Worm (Caenorhabditis elegans) whole organism, young adult: ENCODE results near the gene srh-235.

Source experiments
- B0035.1 ChIP-seq: sonication (generic microtip); optimal IDR thresholded peaks from 2 replicates; lab custom pipeline; 2016; ENCODE audit warnings: missing genetic modification characterization, mild to moderate bottlenecking, missing compliant biosample characterization, missing genotype, missing genetic modification reagents
- C17E4.6 ChIP-seq: fragments of 200-800 bp; sonication (Bioruptor generic); IDR thresholded peaks from 2 replicates; pipeline ENCODE4 v1.3.6; 2022; ENCODE audit warnings: missing genetic modification reagents, missing genetic modification characterization, missing compliant biosample characterization
- F10E7.11 ChIP-seq: sonication (generic microtip); optimal IDR thresholded peaks from 2 replicates; lab custom pipeline; 2017; ENCODE audit warnings: mild to moderate bottlenecking, missing genetic modification characterization, moderate library complexity, missing compliant biosample characterization
- F22D6.2 ChIP-seq: sonication (generic microtip); optimal IDR thresholded peaks from 2 replicates; lab custom pipeline; 2016; ENCODE audit warnings: mild to moderate bottlenecking, missing genetic modification characterization, missing compliant biosample characterization
- F33H1.4 ChIP-seq: fragments of 200-800 bp; sonication (Bioruptor generic); IDR thresholded peaks from 2 replicates; pipeline ENCODE4 v1.3.6; 2022; ENCODE audit warnings: missing genetic modification reagents, missing genetic modification characterization, missing compliant biosample characterization
- F37B4.10 ChIP-seq: fragments of 200-800 bp; sonication (Bioruptor generic); IDR thresholded peaks from 2 replicates; pipeline ENCODE4 v1.3.6; 2022; ENCODE audit warnings: missing genetic modification characterization, missing compliant biosample characterization
- K11D2.4 ChIP-seq: fragments of 200-800 bp; sonication (Bioruptor generic); IDR thresholded peaks from 2 replicates; pipeline ENCODE4 v1.3.6; 2022; ENCODE audit warnings: missing genetic modification reagents, missing genetic modification characterization, missing compliant biosample characterization
- K12H6.12 ChIP-seq: fragments of 200-800 bp; sonication (Bioruptor generic); optimal IDR thresholded peaks from 2 replicates; lab custom pipeline; 2018; ENCODE audit warnings: mild to moderate bottlenecking, missing genetic modification characterization, missing compliant biosample characterization
- Y56A3A.18 ChIP-seq: fragments of 200-800 bp; sonication (Bioruptor generic); IDR thresholded peaks from 2 replicates; pipeline ENCODE4 v1.3.6; 2022; ENCODE audit warnings: missing genetic modification reagents, missing genetic modification characterization, missing compliant biosample characterization
- Y79H2A.3 ChIP-seq: fragments of 200-800 bp; sonication (Bioruptor generic); conservative IDR thresholded peaks from 2 replicates; pipeline ENCODE4 v1.3.6; 2022; ENCODE audit warnings: missing genetic modification reagents, missing genetic modification characterization, missing compliant biosample characterization
- akir-1 ChIP-seq: fragments of 200-800 bp; sonication (Bioruptor generic); optimal IDR thresholded peaks from 2 replicates; lab custom pipeline; 2018; ENCODE audit warnings: mild to moderate bottlenecking, missing genetic modification characterization, moderate library complexity, missing compliant biosample characterization
- attf-5 ChIP-seq: fragments of 200-800 bp; sonication (Bioruptor generic); optimal IDR thresholded peaks from 2 replicates; lab custom pipeline; 2018; ENCODE audit warnings: mild to moderate bottlenecking, missing genetic modification characterization, missing compliant biosample characterization
- bed-1 ChIP-seq: fragments of 200-800 bp; sonication (Bioruptor generic); IDR thresholded peaks from 2 replicates; pipeline ENCODE4 v1.3.6; 2022; ENCODE audit warnings: missing genetic modification reagents, missing genetic modification characterization, missing compliant biosample characterization
- bed-2 ChIP-seq: fragments of 200-800 bp; sonication (Bioruptor generic); IDR thresholded peaks from 2 replicates; pipeline ENCODE4 v1.3.6; 2022; ENCODE audit warnings: missing genetic modification reagents, missing genetic modification characterization, missing compliant biosample characterization
- ceh-100 ChIP-seq: fragments of 200-800 bp; sonication (Bioruptor generic); IDR thresholded peaks from 2 replicates; pipeline ENCODE4 v1.3.6; 2022; ENCODE audit warnings: missing genetic modification reagents, missing genetic modification characterization, missing compliant biosample characterization
- dpl-1 ChIP-seq: fragments of 150-350 bp; optimal IDR thresholded peaks from 2 replicates; lab custom pipeline; 2014; ENCODE audit warnings: missing biosample characterization, missing genetic modification reagents, missing genetic modification characterization
- egl-44 ChIP-seq: fragments of 200-800 bp; sonication (Bioruptor generic); IDR thresholded peaks from 2 replicates; pipeline ENCODE4 v1.3.6; 2022; ENCODE audit warnings: missing genetic modification reagents, missing genetic modification characterization, missing compliant biosample characterization
- him-1 ChIP-seq: sonication (generic microtip); optimal IDR thresholded peaks from 2 replicates; lab custom pipeline; 2016; ENCODE audit warnings: missing genotype, missing genetic modification reagents, missing genetic modification characterization, missing compliant biosample characterization
- hlh-12 ChIP-seq: sonication (generic microtip); optimal IDR thresholded peaks from 2 replicates; lab custom pipeline; 2016; ENCODE audit warnings: missing genetic modification characterization, missing compliant biosample characterization
- hrde-1 ChIP-seq: sonication (generic microtip); optimal IDR thresholded peaks from 2 replicates; lab custom pipeline; 2016; ENCODE audit warnings: missing genetic modification characterization, mild to moderate bottlenecking, missing compliant biosample characterization, moderate library complexity, missing genotype, missing genetic modification reagents, borderline replicate concordance
- madf-10 ChIP-seq: sonication (generic microtip); optimal IDR thresholded peaks from 2 replicates; lab custom pipeline; 2016; ENCODE audit warnings: mild to moderate bottlenecking, missing genetic modification characterization, missing compliant biosample characterization
- madf-3 ChIP-seq: fragments of 200-800 bp; sonication (Bioruptor generic); IDR thresholded peaks from 2 replicates; pipeline ENCODE4 v1.3.6; 2022; ENCODE audit warnings: missing genetic modification reagents, missing genetic modification characterization, missing compliant biosample characterization
- madf-6 ChIP-seq: fragments of 200-800 bp; sonication (Bioruptor generic); IDR thresholded peaks from 2 replicates; pipeline ENCODE4 v1.3.6; 2022; ENCODE audit warnings: missing genetic modification reagents, missing genetic modification characterization, missing compliant biosample characterization
- nfya-1 ChIP-seq: sonication (generic microtip); optimal IDR thresholded peaks from 2 replicates; lab custom pipeline; 2017; ENCODE audit warnings: antibody characterized with exemption, missing compliant biosample characterization, missing genetic modification characterization, borderline replicate concordance; ENCODE audit not compliant: insufficient read depth
- nhr-27 ChIP-seq: fragments of 200-800 bp; sonication (Bioruptor generic); optimal IDR thresholded peaks from 2 replicates; lab custom pipeline; 2018; ENCODE audit warnings: mild to moderate bottlenecking, missing genetic modification characterization, moderate library complexity, missing compliant biosample characterization
- nhr-80 ChIP-seq: sonication (generic microtip); optimal IDR thresholded peaks from 2 replicates; lab custom pipeline; 2016; ENCODE audit warnings: missing genetic modification characterization, missing compliant biosample characterization
- pha-4 ChIP-seq: fragments of 150-350 bp; sonication (generic microtip); optimal IDR thresholded peaks from 2 replicates; lab custom pipeline; 2014; ENCODE audit warnings: missing biosample characterization, missing genetic modification reagents, missing genetic modification characterization
- rec-8 ChIP-seq, 2 experiments: sonication (generic microtip); optimal IDR thresholded peaks; 2 replicates each; lab custom pipeline; 2016; ENCODE audit warnings: mild to moderate bottlenecking in 2 of 2, missing genetic modification characterization in 2 of 2, missing genetic modification reagents in 2 of 2, missing genotype in 2 of 2, missing biosample characterization in 1 of 2, missing compliant biosample characterization in 1 of 2, moderate library complexity in 1 of 2
- snpc-4 ChIP-seq, 5 experiments: fragments of 150-350 bp in 1 of 5; sonication (generic microtip) in 4 of 5; optimal IDR thresholded peaks; 2 replicates each; lab custom pipeline; 2014 to 2018; ENCODE audit warnings: missing genetic modification characterization in 5 of 5, missing biosample characterization in 3 of 5, antibody characterized with exemption in 2 of 5, mild to moderate bottlenecking in 2 of 5, missing compliant biosample characterization in 2 of 5, missing genotype in 2 of 5, moderate library complexity in 2 of 5, missing genetic modification reagents in 1 of 5
- somi-1 ChIP-seq: fragments of 200-800 bp; sonication (Bioruptor generic); optimal IDR thresholded peaks from 2 replicates; lab custom pipeline; 2018; ENCODE audit warnings: mild to moderate bottlenecking, missing genetic modification characterization, missing compliant biosample characterization
- sptf-2 ChIP-seq: fragments of 200-800 bp; sonication (Bioruptor generic); optimal IDR thresholded peaks from 2 replicates; lab custom pipeline; 2018; ENCODE audit warnings: mild to moderate bottlenecking, missing genetic modification characterization, missing compliant biosample characterization
- tbx-9 ChIP-seq: sonication (generic microtip); optimal IDR thresholded peaks from 2 replicates; lab custom pipeline; 2016; ENCODE audit warnings: borderline replicate concordance, missing genetic modification characterization, inconsistent platforms, missing compliant biosample characterization
- unc-130 ChIP-seq: sonication (generic microtip); optimal IDR thresholded peaks from 2 replicates; lab custom pipeline; 2016; ENCODE audit warnings: missing genetic modification reagents, missing genetic modification characterization, missing compliant biosample characterization
- xnd-1 ChIP-seq: sonication (generic microtip); optimal IDR thresholded peaks from 2 replicates; lab custom pipeline; 2016; ENCODE audit warnings: missing genotype, missing genetic modification reagents, missing genetic modification characterization, missing compliant biosample characterization
- ztf-3 ChIP-seq: fragments of 200-800 bp; sonication (Bioruptor generic); optimal IDR thresholded peaks from 2 replicates; lab custom pipeline; 2018; ENCODE audit warnings: mild to moderate bottlenecking, missing genetic modification characterization, missing compliant biosample characterization

Gene srh-235

ce11 chrV:17496071-17496470, 24.6 kb upstream of the srh-235 start, which contains the start of gene srh-118:
TSS of gene srh-118 (minus strand) at chrV:17496171.
- TF ChIP-seq attf-5 (GFP tag; lab: Kevin White, UChicago) (no peak), madf-6 (GFP tag; lab: Robert Waterston, UW) (no peak), madf-10 (no peak), pha-4 (tag; lab: Kevin White, UChicago) (no peak), ceh-100 (GFP tag; lab: Robert Waterston, UW) (no peak), akir-1 (GFP tag; lab: Kevin White, UChicago) (no peak), sptf-2 (GFP tag; lab: Kevin White, UChicago) (no peak), ztf-3 (GFP tag; lab: Kevin White, UChicago) (no peak), bed-2 (no peak), F10E7.11 (no peak), hlh-12 (no peak), madf-3 (GFP tag; lab: Robert Waterston, UW) (no peak), C17E4.6 (GFP tag; lab: Robert Waterston, UW) (no peak), Y56A3A.18 (GFP tag; lab: Robert Waterston, UW) (no peak)
- TF ChIP-seq, all 124 proteins: peak for 0

ce11 chrV:17493732-17494131, 22.3 kb upstream of the srh-235 start, which contains the start of gene fbxa-102:
TSS of gene fbxa-102 (minus strand) at chrV:17493832.
- TF ChIP-seq B0035.1 (tag; lab: Kevin White, UChicago) (no peak), F37B4.10 (GFP tag; lab: Robert Waterston, UW) (no peak), rec-8 (tag; optimal IDR thresholded peaks at IDR 0.05; lab: Kevin White, UChicago) (no peak), dpl-1 (no peak), K11D2.4 (no peak), unc-130 (no peak), nfya-1 (tag; lab: Kevin White, UChicago) (no peak), madf-3 (GFP tag; lab: Robert Waterston, UW) (no peak), K12H6.12 (tag; lab: Kevin White, UChicago) (no peak), hrde-1 (tag; lab: Kevin White, UChicago) (no peak), Y56A3A.18 (GFP tag; lab: Robert Waterston, UW) (no peak), him-1 (tag; lab: Kevin White, UChicago) (no peak), F22D6.2 (tag; lab: Kevin White, UChicago) (no peak), hlh-12 (no peak)
- TF ChIP-seq, all 124 proteins: peak for 0

- no peak for TF ChIP-seq madf-3 (GFP tag; lab: Robert Waterston, UW)
- TF ChIP-seq Y79H2A.3 (GFP tag; lab: Robert Waterston, UW): no peak
- TF ChIP-seq somi-1: no peak
- no peak for TF ChIP-seq nhr-80 (tag; lab: Kevin White, UChicago)
- no peak for TF ChIP-seq bed-1
- TF ChIP-seq tbx-9 (tag; lab: Kevin White, UChicago): no peak
- TF ChIP-seq egl-44 (GFP tag; lab: Robert Waterston, UW): no peak
- no peak for TF ChIP-seq snpc-4 (GFP tag; optimal IDR thresholded peaks at IDR 0.05; lab: Kevin White, UChicago)
- no peak for TF ChIP-seq snpc-4 (tag; optimal IDR thresholded peaks at IDR 0.05; lab: Kevin White, UChicago)
- TF ChIP-seq madf-10: no peak
- no peak for TF ChIP-seq F33H1.4 (GFP tag; lab: Robert Waterston, UW)
- no peak for TF ChIP-seq xnd-1 (tag; lab: Kevin White, UChicago)
- TF ChIP-seq nhr-27: no peak
These were observed 14.6 kb upstream of the srh-235 start, which contains the start of gene scl-24 for ce11 chrV:17486034-17486433. TSS of gene scl-24 (plus strand) at chrV:17486334.
